Worm (Caenorhabditis elegans) whole organism, L4/young adult: Measurements from ENCODE around the gene bus-4.

Experiments
- W03F9.2 ChIP-seq: fragments of 150-350 bp; optimal IDR thresholded peaks from 2 replicates; lab custom pipeline; 2014; ENCODE audit warnings: missing biosample characterization, missing genetic modification characterization
- dao-5 ChIP-seq: sonication (generic microtip); optimal IDR thresholded peaks from 2 replicates; lab custom pipeline; 2016; ENCODE audit warnings: missing genotype, missing genetic modification characterization, moderate library complexity, missing compliant biosample characterization
- him-1 ChIP-seq: sonication (generic microtip); optimal IDR thresholded peaks from 2 replicates; lab custom pipeline; 2016; ENCODE audit warnings: missing genotype, missing genetic modification reagents, missing genetic modification characterization, missing compliant biosample characterization

The bus-4 gene

DNA sequence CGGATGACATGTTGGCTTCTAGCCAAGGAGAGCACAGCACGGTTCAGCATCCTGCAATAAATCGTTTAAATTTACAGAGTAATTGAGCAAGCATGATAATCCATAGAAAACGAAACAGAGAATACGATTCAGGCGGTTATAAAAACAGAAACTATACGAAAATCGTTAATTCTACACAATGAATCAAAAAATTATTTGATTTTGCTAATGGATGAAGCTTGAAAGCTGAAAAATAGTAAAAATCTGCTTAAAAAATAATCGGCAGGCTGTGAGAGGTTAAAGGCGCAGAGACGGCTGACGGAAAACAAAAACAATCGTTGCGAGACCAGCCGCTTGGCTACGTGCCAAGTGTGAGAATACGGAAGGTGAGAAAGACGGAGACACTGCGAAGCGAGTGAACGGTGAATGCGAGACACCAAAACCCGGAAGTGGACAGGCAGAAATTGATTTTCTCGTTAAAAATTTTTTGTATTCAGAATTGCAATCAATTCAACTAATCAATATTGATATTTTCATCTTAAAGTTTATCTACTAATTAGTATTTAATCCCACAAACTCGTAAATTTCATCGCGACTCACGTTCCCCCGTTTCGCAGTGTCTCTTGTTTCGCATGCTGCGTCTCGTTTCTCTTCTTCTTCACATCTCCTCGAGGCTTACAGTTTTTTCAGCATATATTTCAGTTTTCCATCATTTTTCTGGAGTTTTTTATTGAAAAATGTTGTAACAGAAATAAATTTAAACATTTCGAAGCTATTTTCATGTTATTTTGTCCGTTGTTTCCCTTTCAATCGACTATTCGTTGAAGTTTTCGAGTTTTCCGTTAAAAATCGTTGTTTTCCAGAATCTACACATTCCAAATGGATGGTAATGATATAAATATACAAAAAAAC lies 27.7 kb upstream of the bus-4 start, which contains the start of the genes F29B9.11 and jmjd-1.2:
TSS of gene F29B9.11 (minus strand) at position 51 of the 891 bp plus-strand sequence.
TSS of gene jmjd-1.2 (plus strand) at position 841 of the 891 bp plus-strand sequence.
- TF ChIP-seq W03F9.2 (tag; lab: Kevin White, UChicago) (peak; percentile 93), dao-5 (tag; lab: Kevin White, UChicago) (no peak), him-1 (tag; lab: Kevin White, UChicago) (peak; percentile 39)

- TF ChIP-seq dao-5 (tag; lab: Kevin White, UChicago) (no peak), W03F9.2 (tag; lab: Kevin White, UChicago) (no peak), him-1 (tag; lab: Kevin White, UChicago) (no peak)
Measured at ce11 chrIV:4665079-4665478, 23.0 kb upstream of the bus-4 start, which contains the start of gene F29B9.1. TSS of gene F29B9.1 (plus strand) at chrIV:4665379.

- TF ChIP-seq dao-5 (tag; lab: Kevin White, UChicago) (no peak), him-1 (tag; lab: Kevin White, UChicago) (no peak), W03F9.2 (tag; lab: Kevin White, UChicago) (no peak)
Measured at ce11 chrIV:4667383-4667782, 20.7 kb upstream of the bus-4 start.

ce11 chrIV:4667835-4668234 lies 20.2 kb upstream of the bus-4 start:
- TF ChIP-seq him-1 (tag; lab: Kevin White, UChicago) (no peak), W03F9.2 (tag; lab: Kevin White, UChicago) (no peak), dao-5 (tag; lab: Kevin White, UChicago) (no peak)

DNA sequence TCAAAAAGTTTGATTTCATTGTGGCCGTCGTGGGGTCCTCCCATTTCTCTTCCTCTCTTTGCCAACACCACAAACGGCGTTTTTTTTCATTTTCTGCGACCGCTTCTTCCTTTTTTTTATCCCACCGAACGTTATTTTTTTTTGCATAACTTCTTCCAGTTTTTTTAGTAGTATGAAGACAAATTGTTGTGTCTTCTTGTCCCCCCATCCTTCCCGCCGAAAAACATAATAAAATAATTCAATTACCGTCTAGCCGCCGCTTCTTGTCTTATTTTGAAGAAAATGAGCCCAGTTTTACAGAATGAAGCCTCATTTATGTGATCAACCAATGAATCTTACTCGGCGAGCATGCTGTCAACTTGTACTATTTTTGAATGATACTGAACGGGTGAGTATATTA lies 18.8 kb upstream of the bus-4 start, which contains the start of gene F29B9.12:
TSS of gene F29B9.12 (plus strand) at position 301 of the 400 bp plus-strand sequence.
- TF ChIP-seq dao-5 (tag; lab: Kevin White, UChicago), result no peak
- TF ChIP-seq W03F9.2 (tag; lab: Kevin White, UChicago), result no peak
- no peak for TF ChIP-seq him-1 (tag; lab: Kevin White, UChicago)

ce11 chrIV:4673332-4673731 lies 14.7 kb upstream of the bus-4 start:
- TF ChIP-seq him-1 (tag; lab: Kevin White, UChicago) (no peak), W03F9.2 (tag; lab: Kevin White, UChicago) (no peak), dao-5 (tag; lab: Kevin White, UChicago) (no peak)

- TF ChIP-seq him-1 (tag; lab: Kevin White, UChicago), result no peak
- no peak for TF ChIP-seq W03F9.2 (tag; lab: Kevin White, UChicago)
- no peak for TF ChIP-seq dao-5 (tag; lab: Kevin White, UChicago)
Measured at ce11 chrIV:4674322-4674721, 13.7 kb upstream of the bus-4 start.

DNA sequence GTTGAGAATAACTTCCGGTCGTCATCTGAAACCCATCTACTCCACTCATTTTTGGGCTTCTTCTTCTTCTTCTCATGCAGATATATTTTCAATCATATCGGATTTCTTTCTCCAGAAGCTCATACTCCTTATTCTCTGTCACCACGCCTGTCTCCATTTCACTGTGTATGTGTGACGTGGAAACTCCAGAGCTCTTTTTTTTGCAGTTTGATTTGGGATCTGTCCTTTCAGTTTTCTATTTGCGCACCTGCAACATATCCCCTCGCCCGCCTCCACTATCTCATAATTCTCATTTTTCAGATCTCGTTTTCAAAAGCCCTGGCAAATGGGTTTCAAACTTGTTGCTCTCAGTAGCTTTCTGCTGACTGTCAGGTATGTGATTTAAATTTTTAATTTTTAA lies 9.4 kb upstream of the bus-4 start, which contains the start of gene kin-36:
TSS of gene kin-36 (plus strand) at position 301 of the 400 bp plus-strand sequence.
- no peak for TF ChIP-seq him-1 (tag; lab: Kevin White, UChicago)
- no peak for TF ChIP-seq W03F9.2 (tag; lab: Kevin White, UChicago)
- TF ChIP-seq dao-5 (tag; lab: Kevin White, UChicago), result no peak

DNA sequence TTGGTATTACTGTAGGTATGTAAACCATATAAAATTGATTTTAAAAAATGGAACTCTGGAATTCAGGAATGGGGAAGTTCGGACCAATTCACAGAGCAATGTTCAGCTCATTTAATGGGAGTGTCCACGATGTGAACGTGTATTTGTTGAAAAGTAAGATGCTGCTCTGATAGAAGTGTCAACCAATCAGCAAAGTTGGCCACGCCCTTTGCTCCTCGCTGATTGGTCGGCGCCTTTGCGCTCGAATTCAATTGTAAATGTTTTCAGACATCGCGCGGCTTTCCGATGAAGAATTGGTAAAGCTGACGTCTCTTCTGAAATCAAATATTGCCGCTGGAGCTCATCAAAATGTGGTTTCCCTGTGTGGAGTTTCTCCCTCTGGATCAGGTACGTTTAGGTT lies 4.9 kb upstream of the bus-4 start:
- TF ChIP-seq W03F9.2 (tag; lab: Kevin White, UChicago) (no peak), him-1 (tag; lab: Kevin White, UChicago) (no peak), dao-5 (tag; lab: Kevin White, UChicago) (no peak)

- TF ChIP-seq him-1 (tag; lab: Kevin White, UChicago) (no peak), dao-5 (tag; lab: Kevin White, UChicago) (no peak), W03F9.2 (tag; lab: Kevin White, UChicago) (no peak)
Measured at ce11 chrIV:4686291-4686830, 1.7 kb upstream of the bus-4 start.

ce11 chrIV:4686898-4687297 lies 1.2 kb upstream of the bus-4 start:
- no peak for TF ChIP-seq him-1 (tag; lab: Kevin White, UChicago)
- no peak for TF ChIP-seq W03F9.2 (tag; lab: Kevin White, UChicago)
- TF ChIP-seq dao-5 (tag; lab: Kevin White, UChicago), result no peak

DNA sequence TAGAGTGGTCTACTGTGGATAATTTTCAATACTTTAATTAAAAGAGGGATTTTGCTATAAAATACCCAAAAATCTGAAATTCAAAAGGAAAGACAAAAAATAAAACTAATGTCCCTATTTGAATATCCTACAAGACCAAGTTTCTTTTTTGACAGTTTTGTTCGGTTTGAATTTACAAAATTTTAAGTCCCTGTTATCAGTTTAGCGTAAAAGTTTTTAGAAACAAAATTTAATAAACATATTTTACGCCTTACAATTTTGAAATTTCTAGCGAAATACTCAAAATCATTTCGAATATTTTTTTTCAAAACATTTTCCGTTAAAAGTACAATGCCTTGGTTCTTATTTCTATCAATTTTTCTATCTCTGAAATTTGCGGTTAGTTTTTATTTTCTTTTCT lies 4.4 kb downstream of the bus-4 start, which contains the start of gene spe-51:
TSS of gene spe-51 (plus strand) at position 301 of the 400 bp plus-strand sequence.
- no peak for TF ChIP-seq dao-5 (tag; lab: Kevin White, UChicago)
- TF ChIP-seq W03F9.2 (tag; lab: Kevin White, UChicago), result no peak
- no peak for TF ChIP-seq him-1 (tag; lab: Kevin White, UChicago)

DNA sequence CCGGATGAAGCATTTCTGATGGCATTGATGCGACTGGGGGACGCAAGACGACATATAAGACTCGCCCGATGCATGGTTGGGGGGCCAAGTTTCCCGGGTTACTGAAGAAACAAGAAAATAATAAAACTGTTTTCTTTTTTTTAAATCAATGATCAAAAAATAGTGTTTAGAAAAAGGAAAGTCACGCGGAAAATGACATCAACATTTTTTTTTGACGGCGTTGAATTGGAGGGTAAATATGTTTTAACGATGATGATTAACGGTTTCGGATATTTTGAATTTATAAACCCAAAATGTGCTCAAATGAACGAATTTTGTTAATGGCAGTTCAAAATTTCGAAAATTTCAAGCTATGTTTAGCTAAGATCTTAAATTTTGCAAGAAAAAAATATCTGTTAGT lies 15.8 kb downstream of the bus-4 start, which contains the start of gene ogdh-1:
TSS of gene ogdh-1 (minus strand) at position 101 of the 400 bp plus-strand sequence.
- TF ChIP-seq him-1 (tag; lab: Kevin White, UChicago) (no peak), W03F9.2 (tag; lab: Kevin White, UChicago) (no peak), dao-5 (tag; lab: Kevin White, UChicago) (no peak)
